Fruit fly (Drosophila melanogaster) whole organism, larva: Measurements from ENCODE around the gene Zip71B.
A peak's percentile ranks its signal among the peaks of the same experiment; 100 is the strongest.

ENCODE experiments used
- noc ChIP-seq: fragments of 200-800 bp; sonication (Bioruptor generic); optimal IDR thresholded peaks from 3 replicates; lab custom pipeline; 2019; ENCODE audit warnings: missing biosample characterization, mild to moderate bottlenecking, missing genetic modification characterization, moderate library complexity

Zip71B gene

DNA sequence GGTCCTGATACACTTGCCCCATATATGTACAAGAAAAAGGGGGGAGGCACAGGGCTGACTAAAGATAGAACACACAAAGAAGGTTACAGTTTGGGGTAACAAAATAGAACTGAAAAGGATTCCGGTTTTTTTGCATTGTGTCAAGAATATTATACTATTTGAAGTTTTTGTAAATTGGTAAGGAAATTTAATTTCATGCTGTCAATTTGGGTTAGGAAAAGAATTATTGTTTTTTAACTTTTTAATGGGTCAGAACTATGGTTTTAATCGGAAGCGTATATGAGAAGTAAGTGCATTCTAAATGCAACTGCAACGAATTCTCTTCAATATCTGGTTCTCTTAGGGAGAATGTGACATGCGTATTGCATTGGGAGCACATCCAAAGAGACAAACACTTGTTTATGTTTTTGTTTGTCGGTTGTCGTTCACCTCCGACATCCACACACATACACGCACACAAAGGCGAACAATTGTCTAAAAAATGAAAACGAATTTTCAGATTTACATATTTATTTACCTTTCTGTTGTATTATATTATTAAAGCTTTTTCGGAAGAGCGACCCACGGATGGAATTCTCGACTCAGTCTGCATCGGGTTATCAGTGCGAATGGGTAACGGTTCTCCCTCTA is 7.5 kb upstream of the Zip71B start, which contains the start of gene mnd:
Gene mnd, plus strand, starts transcription at position 580 of the 630 bp plus-strand sequence.
- no peak for TF ChIP-seq noc (tag; lab: Kevin White, UChicago)

DNA sequence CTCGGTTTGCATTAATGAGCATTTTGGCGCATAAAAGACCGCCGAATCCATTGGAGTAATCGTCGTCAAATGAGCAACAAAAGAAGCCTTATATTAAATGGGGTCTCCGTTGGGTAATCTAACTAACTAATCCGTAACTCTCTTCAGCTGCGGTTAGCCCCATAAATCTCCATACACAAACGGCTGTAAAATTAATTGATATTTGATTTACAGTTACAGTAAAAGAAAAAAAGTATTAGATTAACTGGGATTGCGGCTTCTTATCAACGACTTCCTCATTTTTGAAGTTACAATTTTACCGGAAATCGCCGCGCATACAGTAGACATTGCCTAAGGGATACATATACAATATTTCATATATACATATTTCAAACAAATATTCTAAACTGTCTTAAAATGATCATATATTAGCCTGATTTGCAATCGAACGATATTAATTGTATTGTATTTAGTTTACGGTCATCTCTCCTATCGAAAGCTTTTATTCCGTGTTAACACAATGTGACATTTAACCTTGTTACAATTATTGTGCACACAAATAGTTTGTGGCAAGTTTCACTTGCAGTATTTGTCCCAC is 5.7 kb upstream of the Zip71B start:
- no peak for TF ChIP-seq noc (tag; lab: Kevin White, UChicago)

DNA sequence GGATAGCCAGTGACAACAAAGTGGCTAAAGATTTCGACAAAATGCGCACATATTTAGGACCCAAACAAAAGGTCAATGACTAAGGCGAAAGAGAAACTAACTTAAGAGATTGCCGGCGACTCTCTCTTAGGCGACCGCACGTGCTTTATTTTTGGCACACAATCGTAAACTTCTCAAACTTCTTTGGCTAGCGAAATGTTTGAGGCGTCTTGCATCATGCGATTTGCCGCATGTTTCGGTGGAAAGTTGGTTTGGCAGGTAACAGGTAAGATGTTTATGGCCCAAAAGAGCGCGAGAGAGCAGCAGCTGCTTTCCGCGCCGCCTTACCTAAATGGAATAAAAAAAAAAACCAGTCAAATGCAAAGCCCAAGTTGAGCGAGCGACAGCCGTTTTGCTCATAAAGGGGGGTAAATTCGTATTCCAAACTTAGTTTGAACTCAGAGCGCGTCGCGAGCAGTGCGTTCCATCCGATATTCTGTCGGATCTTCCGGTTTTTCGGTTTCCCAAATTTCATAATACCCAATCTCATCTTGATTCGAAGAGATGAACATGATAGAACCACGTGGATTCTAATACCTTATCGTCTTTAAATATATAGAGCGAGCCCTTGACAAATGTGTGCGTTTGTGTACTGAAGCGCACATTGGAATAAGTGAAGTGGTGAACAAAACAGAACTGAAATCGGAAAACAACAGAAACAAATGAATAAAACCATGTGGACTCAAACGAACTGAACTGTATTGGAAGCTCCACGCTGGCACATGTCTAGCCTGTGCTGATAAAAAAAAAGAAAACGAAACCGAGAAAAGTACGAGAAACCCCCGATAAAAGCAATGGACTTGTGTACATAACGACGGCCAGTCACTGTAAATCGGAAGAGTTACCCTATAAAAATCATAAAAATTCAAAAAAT is 4.8 kb upstream of the Zip71B start:
- TF ChIP-seq noc (tag; lab: Kevin White, UChicago), result peak; percentile 35

DNA sequence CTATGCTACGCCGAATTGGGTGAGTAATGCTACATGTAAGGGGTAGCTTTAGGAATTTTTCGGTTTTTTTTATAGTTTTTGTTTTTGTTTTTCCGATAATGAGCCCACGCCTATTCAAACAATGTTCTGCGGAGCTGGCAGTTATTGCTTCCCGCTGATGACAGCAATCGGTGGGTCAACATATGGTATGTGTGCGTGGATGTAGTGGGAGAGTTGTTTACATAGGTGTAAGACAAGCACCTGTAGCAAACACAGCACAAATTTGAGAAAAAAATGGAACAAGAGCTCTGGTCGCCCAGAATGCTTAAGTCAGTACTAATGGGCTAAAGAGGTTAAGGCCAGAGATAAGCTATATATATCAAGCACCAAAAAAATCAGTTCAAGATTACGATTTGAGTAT is 3.9 kb upstream of the Zip71B start:
- TF ChIP-seq noc (tag; lab: Kevin White, UChicago), result no peak

DNA sequence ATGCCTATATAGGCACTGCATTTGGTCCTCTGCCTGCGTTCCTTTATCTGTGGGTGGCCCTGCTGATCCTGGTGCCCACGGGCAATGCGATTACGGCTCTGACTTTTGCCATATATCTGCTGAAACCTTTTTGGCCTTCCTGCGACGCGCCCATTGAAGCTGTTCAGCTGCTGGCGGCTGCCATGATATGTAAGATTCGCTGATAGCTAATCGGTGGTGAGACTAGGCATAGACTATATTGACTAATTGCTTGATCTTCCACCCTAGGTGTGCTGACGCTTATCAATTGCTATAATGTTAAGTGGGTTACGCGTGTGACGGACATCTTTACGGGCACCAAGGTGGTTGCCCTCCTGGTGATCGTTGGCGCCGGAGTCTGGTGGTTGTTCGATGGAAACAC is 2.2 kb upstream of the Zip71B start:
- TF ChIP-seq noc (tag; lab: Kevin White, UChicago), result no peak

DNA sequence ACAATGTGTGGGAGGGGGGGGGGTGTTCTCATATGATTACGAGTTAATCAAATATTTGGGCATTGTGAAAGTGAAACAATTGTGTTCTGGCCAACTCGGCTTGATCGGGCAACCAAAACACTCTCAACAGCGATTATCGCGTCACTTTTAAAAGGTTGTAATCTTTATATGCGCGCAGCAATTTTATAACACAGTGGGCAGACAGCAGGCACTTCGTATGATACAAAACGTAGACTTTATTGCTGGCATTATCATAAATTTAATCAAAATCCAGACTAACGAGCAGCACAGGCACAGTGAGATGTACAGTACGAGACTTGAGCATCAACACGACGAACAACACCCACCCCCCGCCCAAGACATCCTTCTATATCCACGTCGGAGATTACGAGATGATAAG is 718 bp downstream of the Zip71B start:
- peak; percentile 65 for TF ChIP-seq noc (tag; lab: Kevin White, UChicago)

DNA sequence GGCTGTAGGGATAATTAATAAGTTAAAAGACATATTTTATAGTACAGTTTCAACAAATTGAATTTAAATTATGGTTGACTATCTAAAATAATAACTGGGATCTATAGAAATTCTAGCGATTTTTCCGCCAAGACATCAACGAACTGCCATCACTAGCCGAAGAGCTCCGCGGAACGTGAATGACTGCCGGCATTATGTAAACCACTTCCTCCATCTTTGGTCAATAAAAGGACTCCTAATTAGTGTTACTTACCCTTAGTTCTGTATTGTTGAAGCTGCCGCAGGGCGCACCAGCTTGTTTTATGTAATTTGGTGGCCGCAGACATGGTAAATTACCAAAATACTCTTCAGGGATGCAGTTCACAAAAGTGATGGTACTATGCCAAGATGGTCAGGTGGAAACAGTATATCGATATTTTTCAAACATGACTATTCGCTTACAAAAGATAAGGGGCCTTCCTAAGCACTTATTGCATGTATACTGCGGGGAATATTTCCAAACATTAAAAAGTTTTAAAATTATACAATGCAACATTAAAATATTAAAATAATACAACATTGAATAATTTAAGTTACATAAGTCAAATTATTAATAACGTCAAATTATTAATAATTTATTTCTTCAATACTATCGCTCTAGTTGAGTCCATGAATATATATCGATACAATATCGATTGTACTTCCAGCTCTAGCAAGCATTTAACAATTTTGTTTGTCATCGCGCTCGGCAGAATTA is 7.4 kb downstream of the Zip71B start, which contains the start of the genes mRpL39 and Prosbeta2:
Gene mRpL39, minus strand, starts transcription at position 383 of the 736 bp plus-strand sequence.
Gene Prosbeta2, plus strand, starts transcription at position 668 of the 736 bp plus-strand sequence.
- no peak for TF ChIP-seq noc (tag; lab: Kevin White, UChicago)

DNA sequence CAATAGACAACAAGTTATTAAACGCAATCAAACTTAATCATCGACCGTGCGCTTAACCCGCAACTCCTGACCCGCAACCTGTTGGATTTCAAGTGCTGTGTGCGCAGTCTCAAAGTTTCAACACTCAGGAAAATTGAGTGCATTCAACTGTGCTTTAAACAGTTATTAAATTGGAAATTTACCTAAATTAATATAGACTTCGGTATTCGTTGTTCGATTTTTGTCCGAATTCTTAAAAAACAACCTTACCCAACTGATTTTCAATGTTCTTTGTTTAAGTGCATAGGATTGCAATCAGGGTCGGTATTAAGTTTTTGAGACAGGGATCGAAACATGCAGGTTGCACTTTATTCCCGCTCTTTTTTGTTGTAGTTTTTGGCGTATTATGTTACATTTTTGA is 13.0 kb downstream of the Zip71B start:
- TF ChIP-seq noc (tag; lab: Kevin White, UChicago), result no peak

DNA sequence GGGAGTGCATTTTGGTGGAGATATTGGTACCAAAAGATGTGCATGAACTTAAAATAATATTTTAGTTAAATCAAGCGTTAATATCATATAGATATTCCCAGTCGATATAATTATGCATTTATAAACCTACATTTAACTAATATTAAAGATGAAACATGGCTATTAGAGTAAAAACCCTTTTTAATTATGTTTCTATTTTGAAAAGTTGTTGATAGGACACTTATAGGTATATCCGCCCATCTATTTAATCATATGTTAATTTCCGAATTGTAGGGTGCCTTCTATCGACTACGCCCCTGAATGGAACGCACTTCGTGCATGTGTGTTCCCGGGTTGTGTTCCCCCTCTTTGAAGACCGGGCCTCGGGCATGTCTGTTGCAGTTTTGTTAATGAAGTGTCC is 13.7 kb downstream of the Zip71B start:
- TF ChIP-seq noc (tag; lab: Kevin White, UChicago), result no peak

DNA sequence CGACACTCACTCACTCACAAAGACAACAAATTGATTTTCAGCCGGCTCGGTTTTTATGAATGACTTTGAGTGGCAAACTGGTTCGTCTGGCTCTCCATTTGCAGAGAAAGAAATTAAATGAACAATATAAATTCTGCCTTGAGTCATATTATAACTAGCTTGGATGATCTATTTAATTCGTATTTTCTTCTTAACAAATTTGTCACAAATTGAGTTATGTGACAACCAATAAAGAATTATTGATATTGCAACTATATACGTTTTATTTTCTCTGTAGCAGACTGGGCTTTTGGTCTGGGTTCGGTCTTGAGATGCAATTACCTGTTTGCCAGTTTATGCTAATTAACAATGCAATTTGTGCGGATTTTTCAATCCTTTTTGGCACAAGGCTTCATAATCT is 14.7 kb downstream of the Zip71B start:
- TF ChIP-seq noc (tag; lab: Kevin White, UChicago), result no peak

DNA sequence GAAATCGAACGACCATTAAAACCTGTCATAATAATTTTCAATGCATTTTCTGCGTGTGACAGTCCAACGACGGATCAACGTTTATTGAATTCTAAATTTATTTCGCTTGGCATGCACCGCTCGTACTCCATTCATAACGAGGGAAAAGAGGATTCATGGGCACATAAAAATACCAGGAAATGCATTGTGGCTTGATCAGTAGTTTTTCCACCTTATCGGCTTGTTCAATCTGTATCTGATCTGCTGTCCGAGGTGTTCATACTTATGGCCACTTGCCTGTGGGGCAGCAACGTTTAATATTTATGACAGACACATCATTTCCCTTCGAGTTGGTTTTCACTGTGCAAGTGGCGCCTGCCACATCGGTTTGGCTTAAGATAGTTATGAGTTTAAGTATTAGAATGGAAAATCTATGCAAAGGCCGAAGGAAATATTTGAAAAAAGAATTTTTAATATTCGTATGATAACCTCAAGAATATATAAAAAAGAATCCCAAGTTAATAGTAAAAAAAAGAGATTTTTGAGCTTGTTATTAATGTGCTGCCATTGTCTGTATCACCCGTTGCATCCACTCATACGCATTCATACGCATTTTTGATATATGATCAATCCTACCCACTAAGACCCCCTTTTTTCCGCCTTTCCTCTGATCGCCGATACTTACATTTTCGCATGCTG is 15.3 kb downstream of the Zip71B start:
- no peak for TF ChIP-seq noc (tag; lab: Kevin White, UChicago)

DNA sequence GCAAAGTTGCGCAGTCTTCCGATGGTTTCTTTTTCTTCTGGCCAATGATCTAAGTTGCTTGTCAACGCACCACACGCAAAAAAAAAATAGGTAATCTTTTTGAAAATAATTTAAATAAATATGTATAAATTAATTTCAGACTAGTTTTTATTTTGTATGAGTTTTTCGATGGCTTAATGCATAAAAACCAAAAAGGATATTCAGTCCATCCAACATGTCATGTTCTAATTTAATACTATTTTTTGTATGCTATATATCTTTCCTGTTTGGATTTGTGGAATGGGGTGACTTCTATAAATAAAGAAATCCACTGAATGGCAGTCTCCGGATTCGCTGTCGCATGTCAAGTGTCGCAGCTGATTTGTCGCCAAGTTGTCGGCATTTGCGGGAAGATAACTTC is 17.6 kb downstream of the Zip71B start:
- no peak for TF ChIP-seq noc (tag; lab: Kevin White, UChicago)

DNA sequence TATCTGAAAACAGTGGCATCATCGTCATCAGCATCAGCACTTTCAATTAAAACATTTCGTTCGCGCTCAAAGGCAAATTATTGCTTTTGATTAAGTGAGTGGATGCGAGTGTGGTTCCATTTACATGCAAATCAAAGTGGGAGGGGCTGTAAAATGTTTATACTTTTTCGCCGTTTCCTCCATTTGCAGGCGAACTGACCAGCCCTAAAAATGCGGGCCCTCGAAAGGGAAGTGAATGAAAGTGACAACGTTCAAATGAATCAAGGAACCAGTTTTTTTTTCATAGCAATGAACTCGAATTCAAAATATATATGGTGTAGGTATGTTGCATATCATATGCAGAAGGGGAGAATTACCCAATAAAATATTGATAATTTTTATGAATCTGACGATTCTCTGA is 18.5 kb downstream of the Zip71B start:
- TF ChIP-seq noc (tag; lab: Kevin White, UChicago), result no peak

DNA sequence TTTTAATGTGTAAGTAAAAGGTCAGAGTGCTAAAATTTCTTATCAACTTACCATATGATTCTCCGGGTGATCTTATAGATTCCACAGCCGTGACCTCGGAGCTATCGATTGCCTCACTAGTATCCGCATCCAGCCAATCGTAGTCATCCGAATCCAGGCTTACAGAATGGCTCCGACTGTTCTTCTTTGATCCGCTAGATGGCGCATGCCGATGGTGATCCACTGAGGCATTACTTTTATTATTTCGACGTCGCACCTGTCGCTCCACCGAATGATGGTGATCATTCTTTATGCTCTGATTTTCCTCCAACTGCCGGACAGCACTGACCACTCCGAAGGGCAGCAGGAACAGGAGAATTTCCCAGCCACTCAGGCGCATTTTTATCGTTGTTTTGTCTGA is 19.1 kb downstream of the Zip71B start:
- TF ChIP-seq noc (tag; lab: Kevin White, UChicago), result no peak
